Fruit fly (Drosophila melanogaster) ovary, adult (tissue): ENCODE results near the gene CG34149.

ENCODE experiments used
- CG17801 ChIP-seq: fragments of 200-800 bp; optimal IDR thresholded peaks from 2 replicates; lab custom pipeline; 2019; ENCODE audit warnings: missing biosample characterization, mild to moderate bottlenecking, missing genetic modification characterization, moderate library complexity; ENCODE audit not compliant: partially characterized antibody

Gene CG34149

DNA sequence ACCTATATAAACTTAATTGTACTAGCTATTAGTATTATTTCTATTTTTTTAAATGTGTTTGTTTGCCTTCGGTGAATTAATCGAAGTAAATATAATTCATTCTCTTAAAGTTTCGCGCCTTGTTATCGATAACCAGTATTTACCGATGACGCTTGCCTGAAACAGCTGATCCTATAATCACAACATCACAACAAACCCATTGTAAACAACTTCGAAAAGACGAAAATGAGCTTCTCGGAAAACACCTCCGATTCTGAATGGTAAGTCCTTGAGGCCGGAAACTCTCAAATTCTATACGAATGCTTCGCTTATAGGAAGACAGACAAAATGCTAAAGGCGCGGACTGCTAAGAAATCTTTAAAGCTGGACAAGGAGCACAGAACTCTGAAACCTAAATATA lies at the start of gene CG34149:
Gene CG34149, plus strand, starts transcription at position 187 of the 400 bp plus-strand sequence.
- TF ChIP-seq CG17801 (GFP tag; lab: Kevin White, UChicago): no peak

dm6 chr3R:22330512-22331119 lies 49.3 kb upstream of the CG34149 start, which contains the start of gene CG33721:
CG33721 (plus strand) TSS chr3R:22331069.
- TF ChIP-seq CG17801 (GFP tag; lab: Kevin White, UChicago): no peak

DNA sequence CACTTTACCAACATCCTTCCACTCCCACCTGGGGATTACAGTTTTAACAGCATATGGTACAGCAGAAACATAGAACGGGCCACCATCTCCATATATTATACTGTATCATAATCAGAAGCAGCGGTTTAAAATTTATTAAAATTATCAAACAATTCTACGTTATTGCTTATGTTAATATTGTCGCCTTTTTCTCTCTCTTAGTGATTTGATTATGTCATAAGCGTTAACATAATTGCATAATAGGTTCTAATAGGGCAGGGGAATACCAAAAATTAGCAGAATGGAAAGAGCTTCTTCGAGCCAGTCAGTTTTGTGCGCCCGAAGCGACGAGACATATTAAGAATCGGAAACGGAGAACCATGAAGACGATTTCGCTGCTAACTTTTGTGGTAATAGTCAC lies 48.2 kb upstream of the CG34149 start, which contains the start of gene CG13862:
Gene CG13862, plus strand, starts transcription at position 301 of the 400 bp plus-strand sequence.
- TF ChIP-seq CG17801 (GFP tag; lab: Kevin White, UChicago): no peak

- no peak for TF ChIP-seq CG17801 (GFP tag; lab: Kevin White, UChicago)
These were observed 45.9 kb upstream of the CG34149 start, which contains the start of gene CG5391 for dm6 chr3R:22334050-22334449. CG5391 (minus strand) TSS chr3R:22334150.

DNA sequence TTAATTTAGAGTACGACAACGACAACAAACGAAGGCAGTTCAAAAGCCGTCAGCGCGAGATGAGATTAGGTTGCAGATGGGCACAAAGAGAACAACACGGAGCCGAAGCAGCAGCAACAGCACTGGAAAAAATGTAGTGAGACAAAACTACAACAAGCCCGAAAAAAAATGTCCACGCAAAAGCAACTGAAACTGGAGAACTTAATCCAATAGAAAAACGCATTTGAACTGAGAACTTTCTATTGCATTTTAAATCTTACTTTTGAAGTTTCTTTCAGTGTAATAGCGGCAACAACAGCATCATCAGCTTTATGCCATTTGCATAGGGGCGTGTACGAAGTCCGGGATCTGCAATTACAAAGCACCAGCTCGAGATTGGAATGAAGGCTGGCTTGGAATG lies 40.4 kb upstream of the CG34149 start:
- no peak for TF ChIP-seq CG17801 (GFP tag; lab: Kevin White, UChicago)

DNA sequence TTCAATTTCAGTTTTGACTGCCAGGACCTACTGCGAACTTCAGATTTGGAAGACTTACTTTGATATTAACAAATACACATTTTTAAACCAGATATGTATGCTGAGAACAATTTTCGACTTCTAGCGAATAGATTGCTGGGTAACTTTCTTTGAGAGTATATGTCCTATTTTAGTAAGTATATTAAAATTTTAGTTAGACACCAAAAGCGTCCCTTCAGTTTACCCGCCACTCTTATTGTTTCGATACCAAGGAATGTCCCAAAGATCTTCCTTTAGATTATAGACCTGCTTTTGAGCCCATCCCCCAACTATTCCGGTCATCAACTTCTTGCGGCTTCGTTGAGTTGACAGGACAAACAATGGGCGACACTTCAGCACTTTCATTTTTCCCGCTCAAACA lies 39.7 kb upstream of the CG34149 start, which contains the start of gene CG5388:
Gene CG5388, minus strand, starts transcription at position 101 of the 400 bp plus-strand sequence.
- TF ChIP-seq CG17801 (GFP tag; lab: Kevin White, UChicago): no peak

dm6 chr3R:22341652-22342051 lies 38.3 kb upstream of the CG34149 start:
- TF ChIP-seq CG17801 (GFP tag; lab: Kevin White, UChicago): no peak

- TF ChIP-seq CG17801 (GFP tag; lab: Kevin White, UChicago): no peak
These were observed 37.8 kb upstream of the CG34149 start, which contains the start of gene CG5386 for dm6 chr3R:22342151-22342550. CG5386 (minus strand) TSS chr3R:22342251.

DNA sequence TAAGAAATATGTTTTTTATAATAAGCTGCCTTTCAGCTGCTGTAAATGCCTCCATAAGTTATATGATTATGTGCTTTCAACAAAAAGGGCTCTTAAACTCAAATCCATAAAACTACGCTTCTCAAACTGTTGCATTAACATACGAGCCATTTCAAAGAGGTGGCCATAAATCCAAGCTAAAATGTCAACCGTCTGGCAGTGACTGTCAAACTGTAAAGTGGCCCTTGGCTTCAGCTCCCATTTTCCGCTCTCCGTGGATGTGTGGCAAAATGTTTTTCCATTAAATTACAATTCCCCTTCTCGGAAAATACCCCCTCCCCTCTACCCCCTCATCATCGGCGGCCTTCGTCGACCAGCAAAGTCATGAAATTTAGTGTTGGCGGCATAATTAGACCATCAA lies 37.2 kb upstream of the CG34149 start:
- no peak for TF ChIP-seq CG17801 (GFP tag; lab: Kevin White, UChicago)

dm6 chr3R:22351396-22351795 lies 28.5 kb upstream of the CG34149 start, which contains the start of gene rdhB:
rdhB (plus strand) TSS chr3R:22351696.
- no peak for TF ChIP-seq CG17801 (GFP tag; lab: Kevin White, UChicago)

- peak; percentile 14 for TF ChIP-seq CG17801 (GFP tag; lab: Kevin White, UChicago)
These were observed 23.2 kb upstream of the CG34149 start, which contains the start of gene Sar1 for dm6 chr3R:22356464-22357410. Sar1 (plus strand) TSS chr3R:22356685.

- TF ChIP-seq CG17801 (GFP tag; lab: Kevin White, UChicago): no peak
These were observed 22.0 kb upstream of the CG34149 start for dm6 chr3R:22357942-22358341.

DNA sequence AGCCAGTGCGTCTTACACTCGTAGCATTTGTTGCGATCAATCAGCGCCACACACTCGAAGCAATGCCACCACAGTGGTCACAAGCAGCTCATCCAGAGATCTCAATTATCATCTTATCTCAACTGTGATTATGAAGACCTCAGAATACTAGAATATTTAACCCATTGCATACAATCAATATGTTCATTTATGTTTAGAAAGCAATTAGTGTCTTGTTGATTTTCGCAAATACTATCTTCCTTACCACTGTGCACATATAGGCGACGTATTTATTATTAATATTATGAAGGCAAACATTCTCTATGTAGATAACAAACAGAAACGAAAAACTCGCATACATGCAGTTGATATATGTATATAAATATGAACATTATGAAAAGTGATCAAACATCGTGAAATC lies 21.1 kb upstream of the CG34149 start:
- TF ChIP-seq CG17801 (GFP tag; lab: Kevin White, UChicago): no peak

DNA sequence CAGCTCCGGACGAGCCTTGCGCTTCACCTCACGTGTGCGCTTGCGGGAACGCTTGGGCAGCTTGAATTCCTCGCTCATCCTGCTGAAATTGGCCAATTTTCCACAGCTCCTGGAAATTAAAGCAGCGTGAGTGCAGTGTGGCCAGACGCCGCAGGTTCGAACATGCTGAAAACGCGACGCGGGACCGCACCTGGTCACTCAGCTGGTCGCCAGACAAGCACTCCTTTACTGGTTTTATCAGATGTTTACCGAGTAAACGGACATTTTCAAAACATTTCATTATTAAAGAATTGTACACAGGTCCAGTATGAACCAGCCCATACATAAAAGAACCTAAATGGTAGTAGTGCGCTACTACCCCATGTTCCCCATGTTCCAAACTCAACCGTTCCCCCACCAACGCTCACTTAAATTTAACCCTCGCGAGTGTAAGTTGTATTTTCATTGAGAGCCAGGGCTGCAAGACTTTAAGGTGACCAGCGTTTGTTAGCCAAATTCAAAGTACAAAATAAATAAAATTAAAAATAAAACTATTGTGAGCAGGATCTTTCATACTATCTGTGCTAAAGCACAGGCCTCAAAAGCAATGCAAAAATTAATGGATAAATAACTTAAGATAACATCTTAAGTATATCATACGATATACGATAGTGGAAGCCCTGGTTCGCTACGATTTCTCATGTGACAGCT lies 17.6 kb upstream of the CG34149 start, which contains the start of the genes JMJD6, CG7071 and Muted:
Gene JMJD6, minus strand, starts transcription at position 154 of the 690 bp plus-strand sequence.
Gene CG7071, plus strand, starts transcription at position 403 of the 690 bp plus-strand sequence.
Gene Muted, plus strand, starts transcription at position 403 of the 690 bp plus-strand sequence.
- peak; percentile 82 for TF ChIP-seq CG17801 (GFP tag; lab: Kevin White, UChicago)
